Fruit fly (Drosophila melanogaster) whole organism, embryonic: ENCODE results near the gene CG4364.

Source experiments
- Aef1 ChIP-seq: fragments of 200-800 bp; sonication (Bioruptor generic); IDR thresholded peaks from 3 replicates; pipeline ENCODE4 v1.3.6; 2022; ENCODE audit warnings: missing biosample characterization, missing genetic modification characterization
- Atf3 ChIP-seq: fragments of 200-800 bp; sonication (Bioruptor generic); optimal IDR thresholded peaks from 3 replicates; lab custom pipeline; 2016; ENCODE audit warnings: missing biosample characterization, missing genetic modification characterization
- Bteb2 ChIP-seq: fragments of 200-800 bp; sonication (Bioruptor generic); optimal IDR thresholded peaks from 2 replicates; lab custom pipeline; 2016; ENCODE audit warnings: missing biosample characterization, missing genetic modification characterization
- CG10959 ChIP-seq: fragments of 200-800 bp; sonication (Bioruptor generic); IDR thresholded peaks from 2 replicates; pipeline ENCODE4 v1.3.6; 2022; ENCODE audit warnings: missing biosample characterization, missing genetic modification characterization
- CG11085 ChIP-seq: fragments of 200-800 bp; sonication (Bioruptor generic); IDR thresholded peaks from 2 replicates; pipeline ENCODE4 v1.3.6; 2022; ENCODE audit warnings: missing biosample characterization, missing genetic modification characterization
- CG12391 ChIP-seq: fragments of 200-800 bp; sonication (Bioruptor generic); optimal IDR thresholded peaks from 3 replicates; lab custom pipeline; 2018; ENCODE audit warnings: missing biosample characterization, mild to moderate bottlenecking, missing genetic modification characterization, moderate library complexity
- CG12942 ChIP-seq: fragments of 200-800 bp; sonication (Bioruptor generic); optimal IDR thresholded peaks from 3 replicates; lab custom pipeline; 2016; ENCODE audit warnings: missing biosample characterization, missing genetic modification characterization
- CG13296 ChIP-seq: fragments of 200-800 bp; sonication (Bioruptor generic); optimal IDR thresholded peaks from 3 replicates; lab custom pipeline; 2018; ENCODE audit warnings: missing biosample characterization, mild to moderate bottlenecking, missing genetic modification characterization
- CG14050 ChIP-seq: fragments of 200-800 bp; sonication (Bioruptor generic); IDR thresholded peaks from 3 replicates; pipeline ENCODE4 v1.3.6; 2022; ENCODE audit warnings: missing biosample characterization, missing genetic modification characterization
- CG14441 ChIP-seq: fragments of 200-800 bp; sonication (Bioruptor generic); IDR thresholded peaks from 2 replicates; pipeline ENCODE4 v1.3.6; 2022; ENCODE audit warnings: missing biosample characterization, missing genetic modification characterization
- CG15696 ChIP-seq: fragments of 200-800 bp; sonication (Bioruptor generic); optimal IDR thresholded peaks from 2 replicates; lab custom pipeline; 2019; ENCODE audit warnings: missing biosample characterization, mild to moderate bottlenecking, missing genetic modification characterization, moderate library complexity
- CG17568 ChIP-seq: fragments of 200-800 bp; sonication (Bioruptor generic); optimal IDR thresholded peaks from 2 replicates; lab custom pipeline; 2018; ENCODE audit warnings: missing biosample characterization, mild to moderate bottlenecking, missing genetic modification characterization, moderate library complexity
- CG18262 ChIP-seq: fragments of 200-800 bp; optimal IDR thresholded peaks from 3 replicates; lab custom pipeline; 2019; ENCODE audit warnings: missing biosample characterization, mild to moderate bottlenecking, missing genetic modification characterization, moderate library complexity
- CG18599 ChIP-seq: fragments of 200-800 bp; sonication (Bioruptor generic); optimal IDR thresholded peaks from 3 replicates; lab custom pipeline; 2017; ENCODE audit warnings: missing biosample characterization, missing genetic modification characterization, mild to moderate bottlenecking, moderate library complexity, missing genetic modification reagents
- CG2199 ChIP-seq: fragments of 200-800 bp; sonication (Bioruptor generic); IDR thresholded peaks from 3 replicates; pipeline ENCODE4 v1.3.6; 2022; ENCODE audit warnings: missing biosample characterization, missing genetic modification characterization
- CG30431 ChIP-seq: fragments of 200-800 bp; sonication (Bioruptor generic); optimal IDR thresholded peaks from 2 replicates; lab custom pipeline; 2017; ENCODE audit warnings: missing biosample characterization, missing genetic modification characterization
- CG3163 ChIP-seq: fragments of 200-800 bp; sonication (Bioruptor generic); optimal IDR thresholded peaks from 3 replicates; lab custom pipeline; 2016; ENCODE audit warnings: missing biosample characterization, missing genetic modification characterization
- CG32767 ChIP-seq: fragments of 200-800 bp; sonication (Bioruptor generic); IDR thresholded peaks from 2 replicates; pipeline ENCODE4 v1.3.6; 2022; ENCODE audit warnings: missing biosample characterization, missing genetic modification characterization
- CG3407 ChIP-seq: fragments of 200-800 bp; sonication (Bioruptor generic); optimal IDR thresholded peaks from 2 replicates; lab custom pipeline; 2018; ENCODE audit warnings: missing biosample characterization, mild to moderate bottlenecking, missing genetic modification characterization
- CG3726 ChIP-seq: fragments of 200-800 bp; sonication (Bioruptor generic); IDR thresholded peaks from 3 replicates; pipeline ENCODE4, ENCODE4 v1.3.6; 2022; ENCODE audit warnings: missing biosample characterization, missing genetic modification characterization
- CG4328 ChIP-seq: fragments of 200-800 bp; sonication (Bioruptor generic); optimal IDR thresholded peaks from 3 replicates; lab custom pipeline; 2017; ENCODE audit warnings: missing biosample characterization, missing genetic modification reagents, missing genetic modification characterization
- CG4730 ChIP-seq: fragments of 200-800 bp; sonication (Bioruptor generic); IDR thresholded peaks from 2 replicates; pipeline ENCODE4 v1.3.6; 2022; ENCODE audit warnings: missing biosample characterization, missing genetic modification characterization
- CG7987 ChIP-seq: fragments of 200-800 bp; sonication (Bioruptor generic); optimal IDR thresholded peaks from 2 replicates; lab custom pipeline; 2018; ENCODE audit warnings: missing biosample characterization, mild to moderate bottlenecking, missing genetic modification characterization, moderate library complexity
- CG8290 ChIP-seq, 3 experiments: fragments of 200-800 bp; sonication (Bioruptor generic); optimal IDR thresholded peaks; 2 replicates each; lab custom pipeline; 2016 to 2019; ENCODE audit warnings: missing biosample characterization in 3 of 3, missing genetic modification characterization in 3 of 3, mild to moderate bottlenecking in 2 of 3, moderate library complexity in 1 of 3
- CG8924 ChIP-seq: fragments of 200-800 bp; optimal IDR thresholded peaks from 3 replicates; lab custom pipeline; 2019; ENCODE audit warnings: missing biosample characterization, mild to moderate bottlenecking, missing genetic modification characterization, moderate library complexity
- Gug ChIP-seq: fragments of 200-800 bp; sonication (Bioruptor generic); IDR thresholded peaks from 4 replicates; pipeline ENCODE4 v1.3.6; 2022; ENCODE audit warnings: missing biosample characterization, missing genetic modification characterization
- Nf-YC ChIP-seq: fragments of 200-800 bp; optimal IDR thresholded peaks from 3 replicates; lab custom pipeline; 2019; ENCODE audit warnings: missing biosample characterization, mild to moderate bottlenecking, missing genetic modification characterization, moderate library complexity
- Optix ChIP-seq: fragments of 200-800 bp; sonication (Bioruptor generic); IDR thresholded peaks from 3 replicates; pipeline ENCODE4 v1.3.6; 2022; ENCODE audit warnings: missing biosample characterization, missing genetic modification characterization
- Rx ChIP-seq: fragments of 200-800 bp; sonication (Bioruptor generic); IDR thresholded peaks from 2 replicates; pipeline ENCODE4 v1.3.6; 2022; ENCODE audit warnings: missing biosample characterization, missing genetic modification characterization
- al ChIP-seq: fragments of 200-800 bp; sonication (Bioruptor generic); IDR thresholded peaks from 2 replicates; pipeline ENCODE4 v1.3.6; 2022; ENCODE audit warnings: missing biosample characterization, missing genetic modification characterization
- aop ChIP-seq: fragments of 200-800 bp; sonication (Bioruptor generic); IDR thresholded peaks from 2 replicates; pipeline ENCODE4 v1.3.6; 2022; ENCODE audit warnings: missing biosample characterization, missing genetic modification characterization
- bsh ChIP-seq, 2 experiments: fragments of 200-800 bp; sonication (Bioruptor generic); optimal IDR thresholded peaks; 2 replicates each; lab custom pipeline; 2017 to 2018; ENCODE audit warnings: mild to moderate bottlenecking in 2 of 2, missing biosample characterization in 2 of 2, missing genetic modification characterization in 2 of 2, moderate library complexity in 1 of 2
- btn ChIP-seq: fragments of 200-800 bp; sonication (Bioruptor generic); optimal IDR thresholded peaks from 2 replicates; lab custom pipeline; 2016; ENCODE audit warnings: missing biosample characterization, missing genetic modification characterization
- chm ChIP-seq: fragments of 200-800 bp; sonication (Bioruptor generic); IDR thresholded peaks from 2 replicates; pipeline ENCODE4 v1.3.6; 2022; ENCODE audit warnings: missing biosample characterization, missing genetic modification characterization
- ci ChIP-seq: fragments of 200-800 bp; sonication (Bioruptor generic); IDR thresholded peaks from 3 replicates; pipeline ENCODE4 v1.3.6; 2022; ENCODE audit warnings: missing biosample characterization, missing genetic modification characterization
- dan ChIP-seq: fragments of 200-800 bp; sonication (Bioruptor generic); IDR thresholded peaks from 2 replicates; pipeline ENCODE4 v1.3.6; 2022; ENCODE audit warnings: missing biosample characterization, missing genetic modification characterization
- danr ChIP-seq: fragments of 200-800 bp; sonication (Bioruptor generic); IDR thresholded peaks from 2 replicates; pipeline ENCODE4 v1.3.6; 2022; ENCODE audit warnings: missing biosample characterization, missing genetic modification characterization
- gcm ChIP-seq: fragments of 200-800 bp; sonication (Bioruptor generic); optimal IDR thresholded peaks from 2 replicates; lab custom pipeline; 2019; ENCODE audit warnings: missing biosample characterization, mild to moderate bottlenecking, missing genetic modification characterization, moderate library complexity
- gfzf ChIP-seq: fragments of 200-800 bp; sonication (Bioruptor generic); optimal IDR thresholded peaks from 2 replicates; lab custom pipeline; 2016; ENCODE audit warnings: missing biosample characterization, mild to moderate bottlenecking, missing genetic modification characterization, moderate library complexity
- kah ChIP-seq: fragments of 200-800 bp; sonication (Bioruptor generic); optimal IDR thresholded peaks from 2 replicates; lab custom pipeline; 2018; ENCODE audit warnings: missing biosample characterization, mild to moderate bottlenecking, missing genetic modification characterization
- klu ChIP-seq: fragments of 200-800 bp; sonication (Bioruptor generic); IDR thresholded peaks from 2 replicates; pipeline ENCODE4 v1.3.6; 2022; ENCODE audit warnings: missing biosample characterization, missing genetic modification characterization
- knrl ChIP-seq: fragments of 200-800 bp; sonication (Bioruptor generic); IDR thresholded peaks from 3 replicates; pipeline ENCODE4 v1.3.6; 2022; ENCODE audit warnings: missing biosample characterization, missing genetic modification characterization; ENCODE audit not compliant: partially characterized antibody
- org-1 ChIP-seq: fragments of 200-800 bp; sonication (Bioruptor generic); optimal IDR thresholded peaks from 2 replicates; lab custom pipeline; 2017; ENCODE audit warnings: missing biosample characterization, missing genetic modification characterization
- pan ChIP-seq, 4 experiments: fragments of >200 bp in 3 of 4; fragments of 200-800 bp in 1 of 4; sonication (Bioruptor generic) in 1 of 4; optimal IDR thresholded peaks in 3 of 4; IDR thresholded peaks in 1 of 4; 2 replicates each; pipeline versions ENCODE4 v1.3.6 to Lab custom; 2017 to 2022; ENCODE audit warnings: missing biosample characterization in 2 of 4, missing genetic modification characterization in 2 of 4, mixed read lengths in 1 of 4
- scrt ChIP-seq: fragments of 200-800 bp; sonication (Bioruptor generic); optimal IDR thresholded peaks from 2 replicates; lab custom pipeline; 2018; ENCODE audit warnings: missing biosample characterization, mild to moderate bottlenecking, missing genetic modification characterization, moderate library complexity
- sens-2 ChIP-seq: fragments of 200-800 bp; sonication (Bioruptor generic); IDR thresholded peaks from 2 replicates; pipeline ENCODE4 v1.3.6; 2022; ENCODE audit warnings: missing biosample characterization, missing genetic modification characterization
- shn ChIP-seq: fragments of 200-800 bp; sonication (Bioruptor generic); optimal IDR thresholded peaks from 3 replicates; lab custom pipeline; 2016; ENCODE audit warnings: missing biosample characterization, missing genetic modification characterization
- toy ChIP-seq: fragments of 200-800 bp; sonication (Bioruptor generic); IDR thresholded peaks from 2 replicates; pipeline ENCODE4 v1.3.6; 2022; ENCODE audit warnings: missing biosample characterization, missing genetic modification characterization
- trh ChIP-seq: fragments of 200-800 bp; sonication (Bioruptor generic); optimal IDR thresholded peaks from 2 replicates; lab custom pipeline; 2016; ENCODE audit warnings: missing biosample characterization, missing genetic modification characterization
- tx ChIP-seq: fragments of 200-800 bp; sonication (Bioruptor generic); optimal IDR thresholded peaks from 2 replicates; lab custom pipeline; 2016; ENCODE audit warnings: missing biosample characterization, missing genetic modification characterization

Gene CG4364

DNA sequence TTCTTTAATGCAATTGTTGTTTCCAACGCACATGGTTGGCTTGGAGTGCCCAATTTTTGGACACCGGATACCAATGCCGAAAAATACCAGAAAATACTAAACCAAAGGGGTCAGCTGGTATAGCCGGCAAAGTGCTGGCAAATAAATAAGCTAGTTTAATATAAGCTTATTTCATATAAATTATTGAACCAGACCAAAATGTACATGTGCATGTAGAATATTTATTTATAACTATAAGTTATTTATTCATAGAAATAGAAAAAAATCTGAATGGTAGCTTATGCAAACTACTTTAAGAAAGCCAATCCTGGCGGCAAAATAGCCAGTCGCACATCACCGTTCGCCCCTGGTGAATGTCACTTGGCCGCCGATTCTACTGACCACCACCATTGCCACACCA lies 10.6 kb downstream of the CG4364 start, which contains the start of gene pelo (continued):
- no peak for TF ChIP-seq sens-2 (GFP tag; lab: Robert Waterston, UW)
- no peak for TF ChIP-seq toy
- TF ChIP-seq CG18599 (GFP tag; lab: Kevin White, UChicago): peak; percentile 77
- TF ChIP-seq CG7987: peak; percentile 26
- no peak; the same call in 2 of the 3 replicates for TF ChIP-seq knrl (GFP tag; lab: Robert Waterston, UW)
- peak; percentile 41 for TF ChIP-seq CG12942 (GFP tag; lab: Kevin White, UChicago)
- no peak for TF ChIP-seq Atf3 (GFP tag; lab: Kevin White, UChicago)
- no peak; the same call in 3 of the 4 replicates for TF ChIP-seq Gug
- peak; percentile 70 for TF ChIP-seq al
- peak; percentile 43; the same call in 2 of the 3 replicates for TF ChIP-seq Aef1 (GFP tag; lab: Robert Waterston, UW)
- TF ChIP-seq CG13296 (GFP tag; lab: Kevin White, UChicago): peak; percentile 65
- peak; percentile 66 for TF ChIP-seq gcm (GFP tag; lab: Kevin White, UChicago)
- peak; percentile 53; the same call in 2 of the 3 replicates for TF ChIP-seq ci
- peak; percentile 10 for TF ChIP-seq org-1 (GFP tag; lab: Kevin White, UChicago)
- no peak for TF ChIP-seq CG3163
- no peak for TF ChIP-seq dan
- 0 out of 2 replicates have a peak, but pooled peaks have one; percentile 40 for TF ChIP-seq danr (GFP tag; lab: Robert Waterston, UW)
- TF ChIP-seq CG17568 (GFP tag; lab: Kevin White, UChicago): peak; percentile 28
- TF ChIP-seq CG10959 (GFP tag; lab: Robert Waterston, UW): no peak
- no peak for TF ChIP-seq CG3726 (GFP tag; lab: Robert Waterston, UW)
- TF ChIP-seq kah (GFP tag; lab: Kevin White, UChicago): peak; percentile 54
- TF ChIP-seq shn (GFP tag; lab: Kevin White, UChicago): no peak
- TF ChIP-seq Rx (GFP tag; lab: Robert Waterston, UW): no peak
- TF ChIP-seq trh (GFP tag; lab: Kevin White, UChicago): peak; percentile 13
- peak; percentile 55 for TF ChIP-seq CG14050 (GFP tag; lab: Robert Waterston, UW)
- TF ChIP-seq gfzf (GFP tag; lab: Kevin White, UChicago): peak; percentile 47
- TF ChIP-seq btn (GFP tag; lab: Kevin White, UChicago): no peak
- TF ChIP-seq CG32767 (GFP tag; lab: Robert Waterston, UW): peak; percentile 63
- peak; percentile 69 for TF ChIP-seq Nf-YC (tag; lab: Kevin White, UChicago)
- peak; percentile 75 for TF ChIP-seq CG8924
- no peak for TF ChIP-seq aop
- TF ChIP-seq CG12391 (tag; lab: Kevin White, UChicago): peak; percentile 83
- peak; percentile 51 for TF ChIP-seq CG11085 (GFP tag; lab: Robert Waterston, UW)
- TF ChIP-seq bsh (GFP tag; optimal IDR thresholded peaks at IDR 0.05; lab: Kevin White, UChicago): peak in 1 of 2 experiments; percentile 67
- peak; percentile 27; the same call in 1 of the 2 replicates for TF ChIP-seq CG14441 (GFP tag; lab: Robert Waterston, UW)
- TF ChIP-seq Optix (GFP tag; lab: Robert Waterston, UW): peak; percentile 44; the same call in 1 of the 3 replicates
- peak; percentile 49 for TF ChIP-seq CG3407 (GFP tag; lab: Kevin White, UChicago)
- peak; percentile 64 for TF ChIP-seq CG18262 (tag; lab: Kevin White, UChicago)
- TF ChIP-seq klu (GFP tag; lab: Robert Waterston, UW): peak; percentile 43; the same call in 1 of the 2 replicates
- TF ChIP-seq chm (GFP tag; lab: Robert Waterston, UW): no peak
- peak; percentile 66 for TF ChIP-seq CG15696
- TF ChIP-seq Bteb2 (GFP tag; lab: Kevin White, UChicago): peak; percentile 23
- TF ChIP-seq tx: no peak
- peak; percentile 27 for TF ChIP-seq CG30431 (GFP tag; lab: Kevin White, UChicago)
- TF ChIP-seq CG4328 (GFP tag; lab: Kevin White, UChicago): peak; percentile 34
- TF ChIP-seq CG4730 (GFP tag; lab: Robert Waterston, UW): peak; percentile 56
- no peak for TF ChIP-seq pan (optimal IDR thresholded peaks at IDR 0.05; lab: Kevin White, UChicago)
- TF ChIP-seq pan (GFP tag; optimal IDR thresholded peaks at IDR 0.05 in 1 of 2, IDR thresholded peaks at IDR 0.05 in 1 of 2): peak in 1 of 2 experiments; percentile 69
- peak; percentile 25 for TF ChIP-seq CG8290 (GFP tag; optimal IDR thresholded peaks at IDR 0.05; lab: Kevin White, UChicago)
- no peak for TF ChIP-seq CG8290 (tag; optimal IDR thresholded peaks at IDR 0.05; lab: Kevin White, UChicago)
- no peak for TF ChIP-seq CG2199 (GFP tag; lab: Robert Waterston, UW)
- TF ChIP-seq scrt (GFP tag; lab: Kevin White, UChicago): peak; percentile 66
